Fruit fly (Drosophila melanogaster): ENCODE measurements around the gene Gr8a.

- no peak for TF ChIP-seq CG16779 (tag; optimal IDR thresholded peaks at IDR 0.05)
- no peak for TF ChIP-seq cyc (GFP tag; optimal IDR thresholded peaks at IDR 0.05)
- TF ChIP-seq fd59A (GFP tag; optimal IDR thresholded peaks at IDR 0.05) = no peak
These were observed 35.6 kb upstream of the Gr8a start, which contains the start of gene CG12057 for dm6 chrX:9191357-9191756.
